Worm (Caenorhabditis elegans): ENCODE data around the gene Y116F11B.7.

DNA sequence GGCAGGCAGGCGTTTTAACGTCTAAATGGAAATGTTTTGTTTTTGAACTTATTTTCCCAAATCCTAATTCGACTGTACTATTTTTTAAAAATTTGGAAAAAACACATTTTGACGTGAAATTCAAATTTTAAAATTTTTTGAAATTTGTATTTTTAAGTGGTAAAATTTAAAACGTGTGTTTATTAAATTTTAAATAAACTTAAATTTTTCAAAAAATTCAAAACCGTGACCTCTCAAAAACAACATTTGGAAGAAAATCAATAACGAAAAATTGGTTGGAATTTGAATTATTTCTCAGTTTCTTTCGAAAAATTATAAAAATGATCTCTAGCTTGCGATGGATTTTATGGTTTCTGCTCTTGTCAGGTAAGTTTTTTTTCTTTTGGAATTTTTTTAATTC, 9.2 kb downstream of the Y116F11B.7 start, which contains the start of gene Y116F11B.8:
- TF ChIP-seq nhr-41 (GFP tag; IDR thresholded peaks at IDR 0.05) (no peak), jun-1 (tag; optimal IDR thresholded peaks at IDR 0.05) (no peak), egl-27 (tag; optimal IDR thresholded peaks at IDR 0.05) (no peak), unc-130 (GFP tag; optimal IDR thresholded peaks at IDR 0.05) (no peak), F37D6.2 (tag; optimal IDR thresholded peaks at IDR 0.05) (no peak), egl-43 (GFP tag; IDR thresholded peaks at IDR 0.05) (no peak), lin-39 (tag; optimal IDR thresholded peaks at IDR 0.05) (no peak), nhr-48 (tag; optimal IDR thresholded peaks at IDR 0.05) (no peak)

All from whole organism, L4 larva.